Fruit fly (Drosophila melanogaster): ENCODE measurements around the gene Ipp.
A peak's percentile ranks its signal among the peaks of the same experiment; 100 is the strongest.

Gene Ipp

dm6 chr3R:13999531-13999930, 40.9 kb downstream of the Ipp start (continued):
- no peak for TF ChIP-seq CG11398 (GFP tag; optimal IDR thresholded peaks at IDR 0.05)
- 0 out of 2 replicates have a peak, but pooled peaks have one; percentile 41 for TF ChIP-seq CG4730 (GFP tag; IDR thresholded peaks at IDR 0.05)
- peak; percentile 79 for TF ChIP-seq sens (GFP tag)
- peak; percentile 60; the same call in 1 of the 2 replicates for TF ChIP-seq sens-2 (GFP tag; IDR thresholded peaks at IDR 0.05)
- peak; percentile 9 for TF ChIP-seq CG13296 (GFP tag; optimal IDR thresholded peaks at IDR 0.05)
- TF ChIP-seq pnt (GFP tag; optimal IDR thresholded peaks at IDR 0.05), result peak; percentile 51
- peak; percentile 16; the same call in 1 of the 2 replicates for TF ChIP-seq E2f1 (GFP tag; IDR thresholded peaks at IDR 0.05)
- TF ChIP-seq CG4424 (GFP tag; optimal IDR thresholded peaks at IDR 0.05), result peak; percentile 81
- no peak for TF ChIP-seq Atf6 (GFP tag; IDR thresholded peaks at IDR 0.05)
- no peak for TF ChIP-seq CG8089 (GFP tag; optimal IDR thresholded peaks at IDR 0.05)
- TF ChIP-seq CG14050 (GFP tag; IDR thresholded peaks at IDR 0.05), result 0 out of 3 replicates have a peak, but pooled peaks have one; percentile 31
- no peak for TF ChIP-seq CG3838 (GFP tag; optimal IDR thresholded peaks at IDR 0.05)
- no peak for TF ChIP-seq Atf3 (GFP tag; optimal IDR thresholded peaks at IDR 0.05)
- no peak for TF ChIP-seq CG12219 (GFP tag; optimal IDR thresholded peaks at IDR 0.05)
- TF ChIP-seq CG14965 (GFP tag; optimal IDR thresholded peaks at IDR 0.05; ENCODE audit: borderline replicate concordance), result peak; percentile 43
- no peak for TF ChIP-seq CG15479 (GFP tag; optimal IDR thresholded peaks at IDR 0.05)
- peak; percentile 70 for TF ChIP-seq repo (GFP tag; optimal IDR thresholded peaks at IDR 0.05)
- peak; percentile 31 for TF ChIP-seq CG1647 (GFP tag; optimal IDR thresholded peaks at IDR 0.05)
- no peak for TF ChIP-seq CG6175 (GFP tag; IDR thresholded peaks at IDR 0.05)
- TF ChIP-seq Bteb2 (GFP tag; optimal IDR thresholded peaks at IDR 0.05), result no peak
- TF ChIP-seq ci (GFP tag; IDR thresholded peaks at IDR 0.05), result peak; percentile 70; the same call in 1 of the 3 replicates
- TF ChIP-seq Trl (optimal IDR thresholded peaks at IDR 0.05), result no peak
- TF ChIP-seq Trl (GFP tag; optimal IDR thresholded peaks at IDR 0.05), result peak; percentile 54
- no peak for TF ChIP-seq bbx (GFP tag; IDR thresholded peaks at IDR 0.05; ENCODE audit: partially characterized antibody)
- 0 out of 3 replicates have a peak, but pooled peaks have one; percentile 20 for TF ChIP-seq CG11093 (GFP tag; IDR thresholded peaks at IDR 0.05)
- TF ChIP-seq NK7.1 (GFP tag; optimal IDR thresholded peaks at IDR 0.05), result no peak
- no peak for TF ChIP-seq so (GFP tag; IDR thresholded peaks at IDR 0.05)
- no peak for TF ChIP-seq vfl (GFP tag; optimal IDR thresholded peaks at IDR 0.05)
- TF ChIP-seq CG13424 (tag; optimal IDR thresholded peaks at IDR 0.05), result no peak
- no peak for TF ChIP-seq hb (GFP tag; IDR thresholded peaks at IDR 0.05; ENCODE audit: partially characterized antibody)
- peak; percentile 68 for TF ChIP-seq ranshi (GFP tag; IDR thresholded peaks at IDR 0.05)
- TF ChIP-seq CG17912 (GFP tag; optimal IDR thresholded peaks at IDR 0.05), result no peak
- TF ChIP-seq fru (optimal IDR thresholded peaks at IDR 0.05), result no peak
- TF ChIP-seq CG7357 (GFP tag; IDR thresholded peaks at IDR 0.05), result no peak
- TF ChIP-seq CG8359 (GFP tag; optimal IDR thresholded peaks at IDR 0.05; ENCODE audit: borderline replicate concordance), result no peak
- no peak for TF ChIP-seq sna (GFP tag; IDR thresholded peaks at IDR 0.05; ENCODE audit: partially characterized antibody)
- no peak for TF ChIP-seq al (GFP tag; IDR thresholded peaks at IDR 0.05)
- no peak for TF ChIP-seq Hsf (GFP tag; optimal IDR thresholded peaks at IDR 0.05)
- TF ChIP-seq Deaf1 (tag; optimal IDR thresholded peaks at IDR 0.05), result peak; percentile 4
- peak; percentile 89 for TF ChIP-seq CG11504 (tag; optimal IDR thresholded peaks at IDR 0.05)
- TF ChIP-seq CG6765 (GFP tag; optimal IDR thresholded peaks at IDR 0.05), result peak; percentile 12
- TF ChIP-seq CG16813 (GFP tag; IDR thresholded peaks at IDR 0.05; ENCODE audit: partially characterized antibody), result no peak
- TF ChIP-seq fd96Cb (tag; optimal IDR thresholded peaks at IDR 0.05), result peak; percentile 81
- TF ChIP-seq CG6683 (GFP tag; optimal IDR thresholded peaks at IDR 0.05), result no peak
- TF ChIP-seq NC2α (GFP tag; optimal IDR thresholded peaks at IDR 0.05), result no peak
- TF ChIP-seq CG4360 (GFP tag; IDR thresholded peaks at IDR 0.05), result no peak
- no peak for TF ChIP-seq CG3847 (GFP tag; IDR thresholded peaks at IDR 0.05)
- TF ChIP-seq Ssrp (tag; optimal IDR thresholded peaks at IDR 0.05), result peak; percentile 32
- no peak for TF ChIP-seq Neu2 (GFP tag; optimal IDR thresholded peaks at IDR 0.05; ENCODE audit: borderline replicate concordance)
- no peak for TF ChIP-seq CG7745 (tag; optimal IDR thresholded peaks at IDR 0.05)
- no peak for TF ChIP-seq yki (optimal IDR thresholded peaks at IDR 0.05)
- no peak for TF ChIP-seq gro (GFP tag; optimal IDR thresholded peaks at IDR 0.05)
- TF ChIP-seq Sox100B (GFP tag; optimal IDR thresholded peaks at IDR 0.05), result peak; percentile 74
